Worm (Caenorhabditis elegans) whole organism, late embryonic: ENCODE results near the gene T12B5.14.

Experiments
- K09A11.1 ChIP-seq: sonication (generic microtip); optimal IDR thresholded peaks from 2 replicates; lab custom pipeline; 2017; ENCODE audit warnings: antibody characterized with exemption, mild to moderate bottlenecking, missing genetic modification characterization, missing compliant biosample characterization; ENCODE audit not compliant: insufficient read depth
- ceh-2 ChIP-seq: sonication (generic microtip); optimal IDR thresholded peaks from 2 replicates; lab custom pipeline; 2016; ENCODE audit warnings: missing genotype, missing genetic modification characterization, missing compliant biosample characterization
- ceh-9 ChIP-seq: sonication (generic microtip); optimal IDR thresholded peaks from 2 replicates; lab custom pipeline; 2016; ENCODE audit warnings: mild to moderate bottlenecking, missing genetic modification characterization, inconsistent platforms, missing compliant biosample characterization
- dve-1 ChIP-seq: sonication (generic microtip); optimal IDR thresholded peaks from 2 replicates; lab custom pipeline; 2017; ENCODE audit warnings: antibody characterized with exemption, mild to moderate bottlenecking, missing genetic modification characterization, missing compliant biosample characterization
- elt-4 ChIP-seq: sonication (generic microtip); optimal IDR thresholded peaks from 2 replicates; lab custom pipeline; 2016; ENCODE audit warnings: missing genetic modification characterization, missing compliant biosample characterization
- npax-4 ChIP-seq: sonication (generic microtip); optimal IDR thresholded peaks from 2 replicates; lab custom pipeline; 2016; ENCODE audit warnings: missing genetic modification characterization, missing compliant biosample characterization
- ttx-3 ChIP-seq: sonication (generic microtip); optimal IDR thresholded peaks from 2 replicates; lab custom pipeline; 2016; ENCODE audit warnings: missing genetic modification reagents, missing genetic modification characterization, missing compliant biosample characterization
- zip-5 ChIP-seq: sonication (generic microtip); optimal IDR thresholded peaks from 2 replicates; lab custom pipeline; 2016; ENCODE audit warnings: missing genetic modification characterization, missing compliant biosample characterization

DNA sequence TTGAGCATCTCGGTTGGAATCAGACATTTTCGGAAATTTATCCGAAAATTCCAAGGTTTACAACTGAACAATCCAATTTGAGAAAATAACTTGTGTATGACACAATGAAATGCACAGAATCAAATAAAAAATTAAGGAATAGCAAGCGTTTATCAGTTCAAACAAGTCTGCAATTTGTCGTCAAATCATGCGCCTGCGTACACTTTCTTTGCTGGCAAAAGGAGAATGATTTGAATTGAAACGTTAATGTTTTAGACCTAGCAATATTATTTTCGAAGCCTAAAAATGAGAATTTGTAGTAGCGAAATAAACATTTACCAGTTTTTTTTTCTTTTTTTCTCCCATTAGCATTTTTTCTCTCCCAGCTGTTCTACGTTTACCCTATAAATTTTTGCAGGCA, 4.2 kb upstream of the T12B5.14 start, which contains the start of the genes fbxa-67 and fbxa-11:
- TF ChIP-seq ceh-9 (tag; lab: Kevin White, UChicago) (no peak), zip-5 (tag; lab: Kevin White, UChicago) (no peak), npax-4 (tag; lab: Kevin White, UChicago) (no peak), ceh-2 (tag; lab: Kevin White, UChicago) (no peak), dve-1 (tag; lab: Kevin White, UChicago) (no peak), elt-4 (tag; lab: Kevin White, UChicago) (no peak), ttx-3 (tag; lab: Kevin White, UChicago) (no peak), K09A11.1 (tag; lab: Kevin White, UChicago) (no peak)
